Worm (Caenorhabditis elegans): ENCODE measurements around the gene F08D12.2.

The F08D12.2 gene

DNA sequence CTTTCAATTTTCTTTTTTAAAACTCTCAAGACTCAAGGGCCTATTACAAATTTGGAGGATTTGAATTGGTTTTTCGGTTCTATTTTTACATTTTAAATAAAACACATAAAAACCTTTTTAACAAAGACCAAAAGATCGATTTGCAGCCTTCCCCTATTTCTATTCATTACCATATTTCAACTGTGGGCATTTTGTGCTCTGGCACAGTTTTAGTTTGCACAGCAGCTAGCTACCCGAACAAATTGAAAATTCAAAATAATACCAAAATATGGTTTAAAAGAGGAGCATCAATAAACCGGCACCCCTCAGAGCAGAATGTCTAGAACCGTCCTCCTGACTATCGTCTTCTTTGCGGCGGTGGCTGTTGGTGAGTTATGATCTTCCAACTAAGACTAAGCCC lies at the start of gene F08D12.2:
F08D12.2 (plus strand) TSS at position 301 of the 400 bp plus-strand sequence.
- no peak for TF ChIP-seq R02D3.7 (tag; optimal IDR thresholded peaks at IDR 0.05)
- TF ChIP-seq ceh-82 (tag; optimal IDR thresholded peaks at IDR 0.05) = no peak
- no peak for TF ChIP-seq C34F6.9 (tag; optimal IDR thresholded peaks at IDR 0.05)
- TF ChIP-seq dmd-4 (tag; optimal IDR thresholded peaks at IDR 0.05) = no peak
- TF ChIP-seq sma-3 (GFP tag; optimal IDR thresholded peaks at IDR 0.05) = no peak
- no peak for TF ChIP-seq nhr-6 (tag; optimal IDR thresholded peaks at IDR 0.05)
- TF ChIP-seq alr-1 (tag; optimal IDR thresholded peaks at IDR 0.05) = no peak
- TF ChIP-seq crh-2 (tag; optimal IDR thresholded peaks at IDR 0.05) = no peak
- TF ChIP-seq lin-13 (GFP tag; optimal IDR thresholded peaks at IDR 0.05) = no peak
- no peak for TF ChIP-seq ztf-1 (GFP tag; conservative IDR thresholded peaks at IDR 0.05)
- no peak for TF ChIP-seq elt-3 (tag; optimal IDR thresholded peaks at IDR 0.05)
- no peak for TF ChIP-seq snpc-4 (tag; optimal IDR thresholded peaks at IDR 0.05)
- TF ChIP-seq ceh-16 (tag; optimal IDR thresholded peaks at IDR 0.05) = no peak
- TF ChIP-seq skn-1 (tag; optimal IDR thresholded peaks at IDR 0.05) = no peak
- TF ChIP-seq nhr-237 (tag; optimal IDR thresholded peaks at IDR 0.05) = no peak
- no peak for TF ChIP-seq mdl-1 (tag; optimal IDR thresholded peaks at IDR 0.05)
- TF ChIP-seq Y55F3AM.14 (GFP tag; optimal IDR thresholded peaks at IDR 0.05) = no peak
- no peak for TF ChIP-seq nhr-12 (tag; optimal IDR thresholded peaks at IDR 0.05)
- TF ChIP-seq nhr-129 (tag; optimal IDR thresholded peaks at IDR 0.05) = no peak

DNA sequence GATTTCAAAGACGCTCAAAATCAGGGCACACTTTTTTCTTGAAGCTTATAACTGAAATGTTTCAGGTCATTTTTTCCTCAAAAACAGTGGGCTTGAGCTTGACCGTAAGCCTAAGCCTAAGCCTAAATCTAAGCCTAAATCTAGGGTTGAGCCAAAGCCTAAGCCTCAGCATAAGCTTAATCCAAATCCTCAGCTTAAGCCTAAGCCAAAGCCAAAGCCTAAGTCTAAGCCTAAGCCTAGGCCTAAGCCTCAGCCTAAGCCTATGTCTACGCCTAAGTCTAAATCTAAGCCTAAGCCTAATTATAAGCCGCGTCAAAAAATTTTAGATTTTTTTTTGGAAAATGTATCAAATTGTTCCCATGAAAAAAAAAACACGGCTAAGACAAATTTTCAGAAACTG lies 47.2 kb upstream of the F08D12.2 start:
- TF ChIP-seq aly-2 (tag; optimal IDR thresholded peaks at IDR 0.05) (no peak), nhr-237 (tag; optimal IDR thresholded peaks at IDR 0.05) (no peak), egl-27 (tag; optimal IDR thresholded peaks at IDR 0.05) (no peak), lin-11 (tag; optimal IDR thresholded peaks at IDR 0.05) (no peak), unc-39 (tag; optimal IDR thresholded peaks at IDR 0.05) (no peak), lsy-2 (tag; optimal IDR thresholded peaks at IDR 0.05) (no peak), ama-1 (optimal IDR thresholded peaks at IDR 0.05) (no peak), ztf-4 (tag; optimal IDR thresholded peaks at IDR 0.05) (no peak)

DNA sequence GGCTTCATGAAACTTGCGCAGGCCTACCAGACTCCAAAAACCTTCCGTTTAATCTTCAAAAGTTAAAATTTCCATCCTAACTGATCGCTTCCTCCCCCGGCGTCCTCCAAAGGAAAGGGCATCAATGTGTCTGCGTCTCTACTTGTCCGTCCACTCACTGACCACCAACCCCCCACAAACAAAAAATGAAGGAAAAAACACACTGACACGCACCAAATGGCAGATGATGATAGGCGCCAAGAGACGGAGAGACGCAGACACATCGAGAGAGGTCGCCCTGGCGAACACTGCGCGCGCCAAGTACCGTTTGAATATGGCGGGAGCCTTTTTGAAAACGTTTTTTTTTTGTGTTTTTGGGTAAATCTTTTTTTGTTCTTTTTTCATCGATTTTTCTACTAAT lies 46.7 kb upstream of the F08D12.2 start:
- no peak for TF ChIP-seq sem-4 (tag; optimal IDR thresholded peaks at IDR 0.05)
- peak; percentile 13 for TF ChIP-seq fos-1 (tag; optimal IDR thresholded peaks at IDR 0.05)
- no peak for TF ChIP-seq elt-3 (tag; optimal IDR thresholded peaks at IDR 0.05)
- TF ChIP-seq blmp-1 (tag; optimal IDR thresholded peaks at IDR 0.05; ENCODE audit: insufficient read depth) = no peak
- no peak for TF ChIP-seq ztf-11 (tag; optimal IDR thresholded peaks at IDR 0.05)
- no peak for TF ChIP-seq nhr-12 (tag; optimal IDR thresholded peaks at IDR 0.05)
- peak; percentile 30 for TF ChIP-seq ceh-16 (tag; optimal IDR thresholded peaks at IDR 0.05)
- peak; percentile 28 for TF ChIP-seq C34F6.9 (tag; optimal IDR thresholded peaks at IDR 0.05)
- TF ChIP-seq lin-39 (tag; optimal IDR thresholded peaks at IDR 0.05) = no peak
- no peak for TF ChIP-seq gmeb-1 (tag; optimal IDR thresholded peaks at IDR 0.05)
- no peak for TF ChIP-seq nhr-21 (tag; optimal IDR thresholded peaks at IDR 0.05)
- TF ChIP-seq F13H6.1 (tag; optimal IDR thresholded peaks at IDR 0.05) = peak; percentile 67
- TF ChIP-seq R02D3.7 (tag; optimal IDR thresholded peaks at IDR 0.05) = no peak
- no peak for TF ChIP-seq dmd-4 (tag; optimal IDR thresholded peaks at IDR 0.05)
- TF ChIP-seq zag-1 (tag; optimal IDR thresholded peaks at IDR 0.05) = no peak
- no peak for TF ChIP-seq nhr-11 (tag; optimal IDR thresholded peaks at IDR 0.05)
- no peak for TF ChIP-seq lin-11 (tag; optimal IDR thresholded peaks at IDR 0.05)
- TF ChIP-seq sma-3 (GFP tag; optimal IDR thresholded peaks at IDR 0.05) = no peak
- TF ChIP-seq lsy-2 (tag; optimal IDR thresholded peaks at IDR 0.05) = peak in 1 of 2 experiments; percentile 22
- no peak for TF ChIP-seq mdl-1 (tag; optimal IDR thresholded peaks at IDR 0.05)
- TF ChIP-seq peb-1 (tag; optimal IDR thresholded peaks at IDR 0.05) = no peak
- no peak for TF ChIP-seq elt-1 (tag; optimal IDR thresholded peaks at IDR 0.05)
- no peak for TF ChIP-seq unc-62 (GFP tag; optimal IDR thresholded peaks at IDR 0.05)
- no peak for TF ChIP-seq sma-9 (GFP tag; optimal IDR thresholded peaks at IDR 0.05)
- TF ChIP-seq sma-9 (tag; optimal IDR thresholded peaks at IDR 0.05) = no peak
- TF ChIP-seq nhr-6 (tag; optimal IDR thresholded peaks at IDR 0.05) = no peak
- TF ChIP-seq alr-1 (tag; optimal IDR thresholded peaks at IDR 0.05) = no peak
- no peak for TF ChIP-seq crh-2 (tag; optimal IDR thresholded peaks at IDR 0.05)
- no peak for TF ChIP-seq unc-39 (tag; optimal IDR thresholded peaks at IDR 0.05)
- peak; percentile 4 for TF ChIP-seq nhr-129 (tag; optimal IDR thresholded peaks at IDR 0.05)
- TF ChIP-seq aly-2 (tag; optimal IDR thresholded peaks at IDR 0.05) = no peak
- no peak for TF ChIP-seq unc-55 (GFP tag; optimal IDR thresholded peaks at IDR 0.05)

All from whole organism, L2 larva.